Fruit fly (Drosophila melanogaster): ENCODE data around the gene CG13300.

- no peak for TF ChIP-seq EcR (GFP tag; optimal IDR thresholded peaks at IDR 0.05)
- TF ChIP-seq Dll (optimal IDR thresholded peaks at IDR 0.05) = no peak
- no peak for TF ChIP-seq pan (optimal IDR thresholded peaks at IDR 0.05)
- TF ChIP-seq usp (GFP tag; optimal IDR thresholded peaks at IDR 0.05) = no peak
- TF ChIP-seq CG8478 (optimal IDR thresholded peaks at IDR 0.05) = no peak
- TF ChIP-seq psq (optimal IDR thresholded peaks at IDR 0.05) = no peak
Observed at dm6 chr3L:6327308-6327707, 24.9 kb downstream of the CG13300 start, which contains the start of gene Or65c.

Measured in whole organism.